Fruit fly (Drosophila melanogaster): ENCODE results near the gene CG14434.
A peak's percentile ranks its signal among the peaks of the same experiment; 100 is the strongest.

The CG14434 gene

DNA sequence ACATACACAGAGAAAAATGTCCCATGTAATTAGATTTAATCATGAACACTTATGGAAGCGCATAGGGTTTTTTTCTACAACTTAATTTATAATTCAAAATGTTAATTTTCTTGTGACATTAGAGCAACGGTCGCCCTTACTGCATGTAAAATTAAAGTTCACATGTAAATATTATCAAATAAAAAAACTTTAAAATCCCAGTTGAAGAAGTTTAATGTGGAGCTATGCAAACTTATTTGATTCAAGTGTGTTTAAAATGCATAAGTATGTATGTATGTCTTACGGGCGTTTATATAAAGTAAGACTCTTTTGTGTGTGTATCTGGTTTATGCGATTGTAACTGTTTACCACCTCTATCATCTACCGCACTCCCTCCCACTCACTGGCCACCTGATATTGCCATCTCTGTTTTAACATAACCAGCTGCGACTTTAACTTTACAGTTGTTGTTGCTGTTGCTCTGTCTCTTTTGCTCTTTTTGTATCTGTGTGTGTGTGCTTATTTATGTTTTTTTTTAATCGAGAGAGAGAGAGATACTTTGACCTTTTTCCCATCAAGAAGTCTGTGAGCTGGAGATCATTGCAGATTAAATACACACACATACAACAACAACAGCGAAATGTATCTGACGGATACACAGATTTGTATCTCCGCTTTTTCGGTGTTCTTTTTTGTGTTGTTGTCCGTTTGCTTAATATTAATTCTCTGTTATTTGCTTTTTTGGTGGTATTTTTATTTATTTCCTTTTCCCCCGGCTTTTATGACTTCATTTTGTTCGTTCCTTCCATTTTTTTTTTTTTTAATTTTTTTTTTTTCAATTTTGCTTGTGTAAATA, 11.4 kb downstream of the CG14434 start (continued):
- peak; percentile 78 for TF ChIP-seq nerfin-1 (tag; optimal IDR thresholded peaks at IDR 0.05)
- no peak for TF ChIP-seq CG17186 (GFP tag; optimal IDR thresholded peaks at IDR 0.05)
- no peak for TF ChIP-seq Nf-YA (GFP tag; IDR thresholded peaks at IDR 0.05)
- 0 out of 2 replicates have a peak, but pooled peaks have one; percentile 19 for TF ChIP-seq CG9215 (GFP tag; IDR thresholded peaks at IDR 0.05)
- TF ChIP-seq CG15696 (tag; optimal IDR thresholded peaks at IDR 0.05): peak; percentile 15
- no peak for TF ChIP-seq bigmax (GFP tag; optimal IDR thresholded peaks at IDR 0.05)
- TF ChIP-seq pb (GFP tag; optimal IDR thresholded peaks at IDR 0.05): peak; percentile 51
- TF ChIP-seq CG4820 (GFP tag; optimal IDR thresholded peaks at IDR 0.05): peak; percentile 71
- TF ChIP-seq sisA (GFP tag; IDR thresholded peaks at IDR 0.05): peak; percentile 65
- peak; percentile 60 for TF ChIP-seq Ets97D (GFP tag; optimal IDR thresholded peaks at IDR 0.05)
- TF ChIP-seq Camta (GFP tag; optimal IDR thresholded peaks at IDR 0.05): peak; percentile 84
- peak; percentile 56 for TF ChIP-seq crc (GFP tag; optimal IDR thresholded peaks at IDR 0.05)
- peak; percentile 68 for TF ChIP-seq mam (GFP tag; optimal IDR thresholded peaks at IDR 0.05)
- TF ChIP-seq CG7372 (GFP tag; IDR thresholded peaks at IDR 0.05): 0 out of 2 replicates have a peak, but pooled peaks have one; percentile 13
- TF ChIP-seq Ssrp (tag; optimal IDR thresholded peaks at IDR 0.05): peak; percentile 95
- peak; percentile 79 for TF ChIP-seq CG17328 (GFP tag; IDR thresholded peaks at IDR 0.05)
- TF ChIP-seq ro (GFP tag; IDR thresholded peaks at IDR 0.05): no peak
- TF ChIP-seq Optix (GFP tag; IDR thresholded peaks at IDR 0.05): no peak
- TF ChIP-seq B-H1 (GFP tag; IDR thresholded peaks at IDR 0.05): peak; percentile 56
- no peak for TF ChIP-seq sens-2 (GFP tag; IDR thresholded peaks at IDR 0.05)
- TF ChIP-seq oc (tag; optimal IDR thresholded peaks at IDR 0.05): peak; percentile 72
- peak; percentile 59 for TF ChIP-seq sima (GFP tag; optimal IDR thresholded peaks at IDR 0.05)
- peak; percentile 48 for TF ChIP-seq fd102C (GFP tag; optimal IDR thresholded peaks at IDR 0.05)
- TF ChIP-seq Lpt (GFP tag; optimal IDR thresholded peaks at IDR 0.05): no peak
- TF ChIP-seq pfk (GFP tag; optimal IDR thresholded peaks at IDR 0.05): peak; percentile 43
- TF ChIP-seq Dbx (GFP tag; IDR thresholded peaks at IDR 0.05): no peak
- TF ChIP-seq Poxn (GFP tag; IDR thresholded peaks at IDR 0.05): no peak
- TF ChIP-seq gem (tag; optimal IDR thresholded peaks at IDR 0.05): peak; percentile 97
- TF ChIP-seq CG6654 (GFP tag; optimal IDR thresholded peaks at IDR 0.05): peak; percentile 53
- peak; percentile 97 for TF ChIP-seq CG4360 (GFP tag; IDR thresholded peaks at IDR 0.05)
- no peak for TF ChIP-seq hbn (GFP tag; IDR thresholded peaks at IDR 0.05; ENCODE audit: partially characterized antibody)
- TF ChIP-seq Dip2 (GFP tag; IDR thresholded peaks at IDR 0.05): no peak
- TF ChIP-seq ATbp (GFP tag; optimal IDR thresholded peaks at IDR 0.05): peak; percentile 77
- TF ChIP-seq CG2712 (tag; optimal IDR thresholded peaks at IDR 0.05): peak; percentile 86
- TF ChIP-seq CG17385 (GFP tag; optimal IDR thresholded peaks at IDR 0.05): peak; percentile 72
- TF ChIP-seq Dek (tag; optimal IDR thresholded peaks at IDR 0.05): peak; percentile 91
- TF ChIP-seq vfl (GFP tag; optimal IDR thresholded peaks at IDR 0.05): peak; percentile 62
- TF ChIP-seq CG17802 (tag; optimal IDR thresholded peaks at IDR 0.05): peak; percentile 38
- peak; percentile 89 for TF ChIP-seq CG1529 (GFP tag; optimal IDR thresholded peaks at IDR 0.05)
- TF ChIP-seq ERR (GFP tag; optimal IDR thresholded peaks at IDR 0.05): no peak
- peak; percentile 71 for TF ChIP-seq Lim3 (GFP tag; IDR thresholded peaks at IDR 0.05)
- TF ChIP-seq CG34376 (GFP tag; optimal IDR thresholded peaks at IDR 0.05): peak; percentile 18
- peak; percentile 74 for TF ChIP-seq HLH3B (GFP tag; IDR thresholded peaks at IDR 0.05)
- TF ChIP-seq CG8089 (GFP tag; optimal IDR thresholded peaks at IDR 0.05): peak; percentile 30
- peak; percentile 39 for TF ChIP-seq CG13123 (GFP tag; optimal IDR thresholded peaks at IDR 0.05)
- TF ChIP-seq lab (GFP tag; optimal IDR thresholded peaks at IDR 0.05): peak; percentile 74
- peak; percentile 85 to 88 for TF ChIP-seq dpn (GFP tag; optimal IDR thresholded peaks at IDR 0.05)
- no peak for TF ChIP-seq MTF-1 (GFP tag; optimal IDR thresholded peaks at IDR 0.05; ENCODE audit: borderline replicate concordance)
- TF ChIP-seq Spps (tag; optimal IDR thresholded peaks at IDR 0.05): peak; percentile 29
